Fruit fly (Drosophila melanogaster) whole organism, embryonic: Measurements from ENCODE around the gene CG6766.
A peak's percentile ranks its signal among the peaks of the same experiment; 100 is the strongest.

Experiments used
- CG12769 ChIP-seq: fragments of 200-800 bp; sonication (Bioruptor generic); optimal IDR thresholded peaks from 2 replicates; lab custom pipeline; 2019; ENCODE audit warnings: missing biosample characterization, mild to moderate bottlenecking, missing genetic modification characterization, moderate library complexity
- CG14965 ChIP-seq: fragments of 200-800 bp; sonication (Bioruptor generic); optimal IDR thresholded peaks from 2 replicates; lab custom pipeline; 2016; ENCODE audit warnings: missing biosample characterization, missing genetic modification characterization, borderline replicate concordance
- CG17912 ChIP-seq: fragments of 200-800 bp; sonication (Bioruptor generic); optimal IDR thresholded peaks from 2 replicates; lab custom pipeline; 2018; ENCODE audit warnings: missing biosample characterization, mild to moderate bottlenecking, missing genetic modification characterization
- CG3281 ChIP-seq: fragments of 200-800 bp; sonication (Bioruptor generic); optimal IDR thresholded peaks from 3 replicates; lab custom pipeline; 2017; ENCODE audit warnings: missing biosample characterization, mild to moderate bottlenecking, missing genetic modification characterization
- Hsf ChIP-seq: fragments of 200-800 bp; sonication (Bioruptor generic); optimal IDR thresholded peaks from 3 replicates; lab custom pipeline; 2016; ENCODE audit warnings: missing biosample characterization, missing genetic modification characterization
- Ptx1 ChIP-seq: fragments of 200-800 bp; sonication (Bioruptor generic); IDR thresholded peaks from 2 replicates; pipeline ENCODE4 v1.3.6; 2022; ENCODE audit warnings: missing biosample characterization, missing genetic modification characterization
- Scr ChIP-seq: fragments of 200-800 bp; sonication (Bioruptor generic); IDR thresholded peaks from 2 replicates; pipeline ENCODE4 v1.3.6; 2022; ENCODE audit warnings: missing biosample characterization, missing genetic modification characterization; ENCODE audit not compliant: partially characterized antibody
- Sox102F ChIP-seq: fragments of 200-800 bp; sonication (Bioruptor generic); optimal IDR thresholded peaks from 2 replicates; lab custom pipeline; 2018; ENCODE audit warnings: missing biosample characterization, mild to moderate bottlenecking, missing genetic modification characterization, moderate library complexity
- ac ChIP-seq: fragments of 200-800 bp; sonication (Bioruptor generic); optimal IDR thresholded peaks from 3 replicates; lab custom pipeline; 2017; ENCODE audit warnings: missing biosample characterization, mild to moderate bottlenecking, missing genetic modification characterization
- amos ChIP-seq: fragments of 200-800 bp; sonication (Bioruptor generic); IDR thresholded peaks from 2 replicates; pipeline ENCODE4 v1.3.6; 2022; ENCODE audit warnings: missing biosample characterization, missing genetic modification characterization; ENCODE audit not compliant: partially characterized antibody
- ems ChIP-seq: fragments of 200-800 bp; sonication (Bioruptor generic); optimal IDR thresholded peaks from 3 replicates; lab custom pipeline; 2016; ENCODE audit warnings: missing biosample characterization, missing genetic modification characterization
- hth ChIP-seq: fragments of >200 bp; optimal IDR thresholded peaks from 2 replicates; lab custom pipeline; 2017; ENCODE audit warnings: inconsistent platforms
- inv ChIP-seq: fragments of 200-800 bp; sonication (Bioruptor generic); IDR thresholded peaks from 2 replicates; pipeline ENCODE4 v1.3.6; 2022; ENCODE audit warnings: missing biosample characterization, missing genetic modification characterization; ENCODE audit not compliant: partially characterized antibody
- klu ChIP-seq: fragments of 200-800 bp; sonication (Bioruptor generic); IDR thresholded peaks from 2 replicates; pipeline ENCODE4 v1.3.6; 2022; ENCODE audit warnings: missing biosample characterization, missing genetic modification characterization

- TF ChIP-seq Sox102F (GFP tag; lab: Kevin White, UChicago), result peak; percentile 57
- TF ChIP-seq Ptx1, result 0 out of 2 replicates have a peak, but pooled peaks have one; percentile 5
- no peak for TF ChIP-seq inv (GFP tag; lab: Robert Waterston, UW)
- no peak for TF ChIP-seq CG3281 (GFP tag; lab: Kevin White, UChicago)
- TF ChIP-seq CG12769, result no peak
- TF ChIP-seq ac (GFP tag; lab: Kevin White, UChicago), result no peak
- no peak for TF ChIP-seq ems (GFP tag; lab: Kevin White, UChicago)
- TF ChIP-seq Scr (GFP tag; lab: Robert Waterston, UW), result no peak
- no peak for TF ChIP-seq klu
- no peak for TF ChIP-seq CG14965 (GFP tag; lab: Kevin White, UChicago)
- no peak for TF ChIP-seq Hsf (GFP tag; lab: Kevin White, UChicago)
- no peak for TF ChIP-seq CG17912 (GFP tag; lab: Kevin White, UChicago)
- TF ChIP-seq amos (GFP tag; lab: Robert Waterston, UW), result no peak
- no peak for TF ChIP-seq hth
Measured at dm6 chr2L:12065683-12066386, 25.3 kb upstream of the CG6766 start.
